Fruit fly (Drosophila melanogaster) whole organism, wandering third instar larva: ENCODE results near the gene Met.

Experiments
- OdsH ChIP-seq: fragments of 200-800 bp; sonication (Bioruptor generic); optimal IDR thresholded peaks from 2 replicates; lab custom pipeline; 2016; ENCODE audit warnings: missing biosample characterization, mild to moderate bottlenecking, missing genetic modification characterization
- Rel ChIP-seq, 2 experiments: fragments of 200-800 bp; sonication (Bioruptor generic) in 1 of 2; optimal IDR thresholded peaks; 2 replicates in 1 of 2; 3 replicates in 1 of 2; lab custom pipeline; 2016 to 2019; ENCODE audit warnings: mild to moderate bottlenecking in 2 of 2, missing biosample characterization in 2 of 2, missing genetic modification characterization in 2 of 2, moderate library complexity in 1 of 2
- br ChIP-seq: fragments of 200-800 bp; sonication (Bioruptor generic); optimal IDR thresholded peaks from 2 replicates; lab custom pipeline; 2016; ENCODE audit warnings: missing biosample characterization, missing genetic modification characterization
- sage ChIP-seq: fragments of 200-800 bp; sonication (Bioruptor generic); optimal IDR thresholded peaks from 2 replicates; lab custom pipeline; 2016; ENCODE audit warnings: missing biosample characterization, mild to moderate bottlenecking, missing genetic modification characterization

DNA sequence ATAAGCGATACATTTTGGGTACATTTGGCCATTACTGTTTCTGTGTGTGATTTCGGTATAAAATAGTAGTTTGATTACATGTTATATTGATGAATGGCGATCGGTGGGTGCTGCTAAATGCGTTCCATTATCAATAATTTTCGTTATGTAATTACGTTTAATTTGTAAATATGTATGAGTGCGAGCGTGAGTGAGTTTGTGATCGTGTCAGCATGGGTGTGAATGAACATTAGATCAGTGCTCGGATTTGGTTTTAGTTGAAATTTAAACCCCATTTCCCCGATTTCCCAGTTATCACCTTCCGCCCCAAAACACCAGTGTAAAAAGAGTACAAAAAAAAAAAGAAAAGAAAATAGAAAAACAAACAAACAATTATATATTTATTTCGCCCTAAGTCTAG is 3.7 kb downstream of the Met start:
- no peak for TF ChIP-seq OdsH (GFP tag; lab: Kevin White, UChicago)
- no peak for TF ChIP-seq br (GFP tag; lab: Kevin White, UChicago)
- TF ChIP-seq Rel (GFP tag; optimal IDR thresholded peaks at IDR 0.05; lab: Kevin White, UChicago): no peak
- TF ChIP-seq Rel (tag; optimal IDR thresholded peaks at IDR 0.05; lab: Kevin White, UChicago): no peak
- no peak for TF ChIP-seq sage (GFP tag; lab: Kevin White, UChicago)
